Fruit fly (Drosophila melanogaster) whole organism, embryonic: Measurements from ENCODE around the gene Pk34A.

Experiments used
- CG12071 ChIP-seq: fragments of 200-800 bp; sonication (Bioruptor generic); optimal IDR thresholded peaks from 3 replicates; lab custom pipeline; 2018; ENCODE audit warnings: missing biosample characterization, mild to moderate bottlenecking, missing genetic modification characterization
- CG8478 ChIP-seq: fragments of >200 bp; optimal IDR thresholded peaks from 2 replicates; lab custom pipeline; 2018
- GATAe ChIP-seq: fragments of 200-800 bp; sonication (Bioruptor generic); conservative IDR thresholded peaks from 2 replicates; pipeline ENCODE4 v1.3.6; 2022; ENCODE audit warnings: missing biosample characterization, missing genetic modification characterization
- dmrt11E ChIP-seq: fragments of 200-800 bp; sonication (Bioruptor generic); optimal IDR thresholded peaks from 3 replicates; lab custom pipeline; 2018; ENCODE audit warnings: missing biosample characterization, mild to moderate bottlenecking, missing genetic modification characterization, moderate library complexity
- vfl ChIP-seq: fragments of 200-800 bp; sonication (Bioruptor generic); optimal IDR thresholded peaks from 2 replicates; lab custom pipeline; 2016; ENCODE audit warnings: missing biosample characterization, missing genetic modification characterization

DNA sequence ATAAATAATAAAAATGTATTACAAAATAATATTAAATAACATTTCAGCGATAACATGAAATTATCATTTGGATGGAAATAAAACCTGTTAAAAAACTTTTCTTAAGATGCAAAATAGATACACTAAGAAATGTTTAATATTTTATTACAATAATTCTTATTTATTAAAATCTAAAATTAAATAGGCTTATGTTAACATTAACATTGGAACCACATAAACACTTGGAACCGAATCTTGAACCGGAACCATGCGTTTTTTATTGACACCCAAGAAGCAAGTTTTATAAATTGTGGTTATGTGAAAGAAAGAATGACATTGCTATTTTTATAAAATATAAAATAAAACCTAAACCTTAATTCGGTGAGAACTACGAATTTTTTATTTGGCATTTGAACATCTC is 1.6 kb downstream of the Pk34A start, which contains the start of gene kmg:
- TF ChIP-seq CG8478 = no peak
- TF ChIP-seq vfl (GFP tag; lab: Kevin White, UChicago) = no peak
- no peak for TF ChIP-seq CG12071 (GFP tag; lab: Kevin White, UChicago)
- TF ChIP-seq dmrt11E (tag; lab: Kevin White, UChicago) = no peak
- no peak for TF ChIP-seq GATAe (GFP tag; lab: Robert Waterston, UW)
